Worm (Caenorhabditis elegans) whole organism, late embryonic: ENCODE results near the gene C33A12.4.

ENCODE experiments used
- ama-1 ChIP-seq: fragments of 150-350 bp; optimal IDR thresholded peaks from 2 replicates; lab custom pipeline; 2014
- ceh-45 ChIP-seq: fragments of 200-800 bp; sonication (Bioruptor generic); IDR thresholded peaks from 2 replicates; pipeline ENCODE4 v1.3.6; 2022; ENCODE audit warnings: missing genetic modification reagents, missing genetic modification characterization, missing compliant biosample characterization
- pag-3 ChIP-seq: sonication (generic microtip); optimal IDR thresholded peaks from 2 replicates; lab custom pipeline; 2016; ENCODE audit warnings: missing compliant biosample characterization, missing genetic modification characterization, borderline replicate concordance
- pha-4 ChIP-seq: fragments of 150-350 bp; optimal IDR thresholded peaks from 2 replicates; lab custom pipeline; 2018; ENCODE audit warnings: missing biosample characterization, missing genetic modification reagents, missing genetic modification characterization
- sox-2 ChIP-seq: fragments of 200-800 bp; sonication (Bioruptor generic); IDR thresholded peaks from 2 replicates; pipeline ENCODE4 v1.3.6; 2022; ENCODE audit warnings: missing genetic modification reagents, missing genetic modification characterization, missing compliant biosample characterization
- syd-9 ChIP-seq: sonication (generic microtip); optimal IDR thresholded peaks from 2 replicates; lab custom pipeline; 2016; ENCODE audit warnings: mild to moderate bottlenecking, missing genetic modification characterization, moderate library complexity, missing compliant biosample characterization
- unc-42 ChIP-seq: sonication (generic microtip); optimal IDR thresholded peaks from 2 replicates; lab custom pipeline; 2016; ENCODE audit warnings: missing genotype, missing genetic modification characterization, missing compliant biosample characterization
- unc-86 ChIP-seq: sonication (generic microtip); optimal IDR thresholded peaks from 2 replicates; lab custom pipeline; 2016; ENCODE audit warnings: missing genetic modification characterization, missing compliant biosample characterization

Gene C33A12.4

ce11 chrIV:9467418-9467817, 43.0 kb downstream of the C33A12.4 start, which contains the start of gene F38E11.6:
TSS of gene F38E11.6 (minus strand) at chrIV:9467518.
- TF ChIP-seq pag-3 (tag; lab: Kevin White, UChicago) (no peak), ceh-45 (GFP tag; lab: Robert Waterston, UW) (no peak), pha-4 (tag; lab: Kevin White, UChicago) (no peak), unc-42 (tag; lab: Kevin White, UChicago) (no peak), sox-2 (GFP tag; lab: Robert Waterston, UW) (no peak), syd-9 (tag; lab: Kevin White, UChicago) (no peak)
- TF ChIP-seq, all 69 proteins: peak for 0

ce11 chrIV:9464345-9464783, 46.0 kb downstream of the C33A12.4 start:
- no peak for TF ChIP-seq unc-86 (tag; lab: Kevin White, UChicago)
- TF ChIP-seq ama-1 (lab: Kevin White, UChicago) = peak; percentile 57
